Fruit fly (Drosophila melanogaster) whole organism, embryonic: ENCODE measurements around the gene ArgRS-m.

Experiments used
- Asciz ChIP-seq: fragments of 200-800 bp; sonication (Bioruptor generic); optimal IDR thresholded peaks from 2 replicates; lab custom pipeline; 2017; ENCODE audit warnings: missing biosample characterization, mild to moderate bottlenecking, missing genetic modification characterization, missing genetic modification reagents
- B-H2 ChIP-seq: fragments of 200-800 bp; sonication (Bioruptor generic); optimal IDR thresholded peaks from 2 replicates; lab custom pipeline; 2018; ENCODE audit warnings: missing biosample characterization, mild to moderate bottlenecking, missing genetic modification characterization
- Bdp1 ChIP-seq: fragments of 200-800 bp; sonication (Bioruptor generic); optimal IDR thresholded peaks from 3 replicates; lab custom pipeline; 2016; ENCODE audit warnings: missing biosample characterization, missing genetic modification characterization
- CG10274 ChIP-seq: fragments of 200-800 bp; sonication (Bioruptor generic); optimal IDR thresholded peaks from 3 replicates; lab custom pipeline; 2017; ENCODE audit warnings: missing biosample characterization, mild to moderate bottlenecking, missing genetic modification characterization
- CG11093 ChIP-seq: fragments of 200-800 bp; sonication (Bioruptor generic); IDR thresholded peaks from 3 replicates; pipeline ENCODE4 v1.3.6; 2022; ENCODE audit warnings: missing biosample characterization, missing genetic modification characterization
- CG11398 ChIP-seq: fragments of 200-800 bp; sonication (Bioruptor generic); optimal IDR thresholded peaks from 2 replicates; lab custom pipeline; 2016; ENCODE audit warnings: missing biosample characterization, missing genetic modification characterization
- CG11456 ChIP-seq: fragments of 200-800 bp; sonication (Bioruptor generic); IDR thresholded peaks from 3 replicates; pipeline ENCODE4 v1.3.6; 2022; ENCODE audit warnings: missing biosample characterization, missing genetic modification characterization
- CG12744 ChIP-seq: fragments of 200-800 bp; sonication (Bioruptor generic); optimal IDR thresholded peaks from 2 replicates; lab custom pipeline; 2016; ENCODE audit warnings: missing biosample characterization, missing genetic modification characterization
- CG14014 ChIP-seq: fragments of 200-800 bp; sonication (Bioruptor generic); IDR thresholded peaks from 2 replicates; pipeline ENCODE4 v1.3.6; 2022; ENCODE audit warnings: missing biosample characterization, missing genetic modification characterization
- CG17802 ChIP-seq: fragments of 200-800 bp; sonication (Bioruptor generic); optimal IDR thresholded peaks from 2 replicates; lab custom pipeline; 2018; ENCODE audit warnings: missing biosample characterization, mild to moderate bottlenecking, missing genetic modification characterization, moderate library complexity
- CG1792 ChIP-seq: fragments of 200-800 bp; sonication (Bioruptor generic); optimal IDR thresholded peaks from 2 replicates; lab custom pipeline; 2016; ENCODE audit warnings: missing biosample characterization, missing genetic modification characterization
- CG30020 ChIP-seq: fragments of 200-800 bp; optimal IDR thresholded peaks from 2 replicates; lab custom pipeline; 2019; ENCODE audit warnings: missing biosample characterization, mild to moderate bottlenecking, missing genetic modification characterization, moderate library complexity
- CG4404 ChIP-seq: fragments of 200-800 bp; sonication (Bioruptor generic); IDR thresholded peaks from 2 replicates; pipeline ENCODE4 v1.3.6; 2022; ENCODE audit warnings: missing biosample characterization, missing genetic modification characterization
- CG4820 ChIP-seq: fragments of 200-800 bp; sonication (Bioruptor generic); optimal IDR thresholded peaks from 3 replicates; lab custom pipeline; 2016; ENCODE audit warnings: missing biosample characterization, missing genetic modification characterization
- CG6683 ChIP-seq: fragments of 200-800 bp; sonication (Bioruptor generic); optimal IDR thresholded peaks from 2 replicates; lab custom pipeline; 2017; ENCODE audit warnings: missing biosample characterization, mild to moderate bottlenecking, missing genetic modification characterization, missing genetic modification reagents
- CG7963 ChIP-seq: fragments of 200-800 bp; sonication (Bioruptor generic); IDR thresholded peaks from 3 replicates; pipeline ENCODE4 v1.3.6; 2022; ENCODE audit warnings: missing biosample characterization, missing genetic modification characterization; ENCODE audit not compliant: partially characterized antibody
- CG8765 ChIP-seq: fragments of 200-800 bp; sonication (Bioruptor generic); IDR thresholded peaks from 2 replicates; pipeline ENCODE4 v1.3.6; 2022; ENCODE audit warnings: missing biosample characterization, missing genetic modification characterization
- CG9215 ChIP-seq: fragments of 200-800 bp; sonication (Bioruptor generic); IDR thresholded peaks from 2 replicates; pipeline ENCODE4 v1.3.6; 2022; ENCODE audit warnings: missing biosample characterization, missing genetic modification characterization
- CG9609 ChIP-seq: fragments of 200-800 bp; sonication (Bioruptor generic); optimal IDR thresholded peaks from 3 replicates; lab custom pipeline; 2016; ENCODE audit warnings: missing biosample characterization, missing genetic modification characterization
- CG9932 ChIP-seq: fragments of 200-800 bp; sonication (Bioruptor generic); IDR thresholded peaks from 2 replicates; pipeline ENCODE4 v1.3.6; 2022; ENCODE audit warnings: missing biosample characterization, missing genetic modification characterization
- CTCF ChIP-seq: fragments of 200-800 bp; sonication (Bioruptor generic); optimal IDR thresholded peaks from 2 replicates; lab custom pipeline; 2017; ENCODE audit warnings: missing biosample characterization, mild to moderate bottlenecking, missing genetic modification characterization, moderate library complexity
- CkIIα-i1 ChIP-seq: fragments of 200-800 bp; sonication (Bioruptor generic); IDR thresholded peaks from 2 replicates; pipeline ENCODE4 v1.3.6; 2022; ENCODE audit warnings: missing biosample characterization, missing genetic modification characterization
- D19A ChIP-seq: fragments of 200-800 bp; optimal IDR thresholded peaks from 3 replicates; lab custom pipeline; 2019; ENCODE audit warnings: missing biosample characterization, mild to moderate bottlenecking, missing genetic modification characterization, moderate library complexity
- Dad ChIP-seq: fragments of 200-800 bp; sonication (Bioruptor generic); optimal IDR thresholded peaks from 3 replicates; lab custom pipeline; 2016; ENCODE audit warnings: missing biosample characterization, missing genetic modification characterization
- Dip2 ChIP-seq: fragments of 200-800 bp; sonication (Bioruptor generic); IDR thresholded peaks from 2 replicates; pipeline ENCODE4 v1.3.6; 2022; ENCODE audit warnings: missing biosample characterization, missing genetic modification characterization
- Dip3 ChIP-seq: fragments of 200-800 bp; sonication (Bioruptor generic); optimal IDR thresholded peaks from 3 replicates; lab custom pipeline; 2016; ENCODE audit warnings: missing biosample characterization, missing genetic modification characterization
- Drgx ChIP-seq: fragments of 200-800 bp; sonication (Bioruptor generic); IDR thresholded peaks from 2 replicates; pipeline ENCODE4 v1.3.6; 2022; ENCODE audit warnings: missing biosample characterization, missing genetic modification characterization
- Ets65A ChIP-seq: fragments of 200-800 bp; sonication (Bioruptor generic); peaks from one replicate; lab custom pipeline; 2016; ENCODE audit warnings: missing biosample characterization, missing genetic modification characterization
- Fer1 ChIP-seq: fragments of 200-800 bp; sonication (Bioruptor generic); optimal IDR thresholded peaks from 2 replicates; lab custom pipeline; 2017; ENCODE audit warnings: missing biosample characterization, mild to moderate bottlenecking, missing genetic modification characterization
- HLH4C ChIP-seq: fragments of 200-800 bp; sonication (Bioruptor generic); IDR thresholded peaks from 3 replicates; pipeline ENCODE4 v1.3.6; 2022; ENCODE audit warnings: missing biosample characterization, missing genetic modification characterization; ENCODE audit not compliant: partially characterized antibody
- Meics ChIP-seq: fragments of 200-800 bp; sonication (Bioruptor generic); optimal IDR thresholded peaks from 2 replicates; lab custom pipeline; 2017; ENCODE audit warnings: missing biosample characterization, mild to moderate bottlenecking, missing genetic modification characterization
- NK7.1 ChIP-seq: fragments of 200-800 bp; sonication (Bioruptor generic); optimal IDR thresholded peaks from 3 replicates; lab custom pipeline; 2016; ENCODE audit warnings: missing biosample characterization, missing genetic modification characterization
- Pdp1 ChIP-seq, 2 experiments: fragments of 200-800 bp; sonication (Bioruptor generic); optimal IDR thresholded peaks; 3 replicates each; lab custom pipeline; 2016; ENCODE audit warnings: missing biosample characterization in 2 of 2, missing genetic modification characterization in 2 of 2, mild to moderate bottlenecking in 1 of 2, moderate library complexity in 1 of 2
- Ssrp ChIP-seq: fragments of 200-800 bp; sonication (Bioruptor generic); optimal IDR thresholded peaks from 2 replicates; lab custom pipeline; 2018; ENCODE audit warnings: missing biosample characterization, mild to moderate bottlenecking, missing genetic modification characterization, moderate library complexity
- Vsx1 ChIP-seq: fragments of 200-800 bp; sonication (Bioruptor generic); optimal IDR thresholded peaks from 2 replicates; lab custom pipeline; 2017; ENCODE audit warnings: missing biosample characterization, mild to moderate bottlenecking, missing genetic modification characterization, missing genetic modification reagents
- ac ChIP-seq: fragments of 200-800 bp; sonication (Bioruptor generic); optimal IDR thresholded peaks from 3 replicates; lab custom pipeline; 2017; ENCODE audit warnings: missing biosample characterization, mild to moderate bottlenecking, missing genetic modification characterization
- bsh ChIP-seq, 2 experiments: fragments of 200-800 bp; sonication (Bioruptor generic); optimal IDR thresholded peaks; 2 replicates each; lab custom pipeline; 2017 to 2018; ENCODE audit warnings: mild to moderate bottlenecking in 2 of 2, missing biosample characterization in 2 of 2, missing genetic modification characterization in 2 of 2, moderate library complexity in 1 of 2
- ci ChIP-seq: fragments of 200-800 bp; sonication (Bioruptor generic); IDR thresholded peaks from 3 replicates; pipeline ENCODE4 v1.3.6; 2022; ENCODE audit warnings: missing biosample characterization, missing genetic modification characterization
- dmrt99B ChIP-seq: fragments of 200-800 bp; sonication (Bioruptor generic); optimal IDR thresholded peaks from 2 replicates; lab custom pipeline; 2018; ENCODE audit warnings: missing biosample characterization, mild to moderate bottlenecking, missing genetic modification characterization, moderate library complexity
- esg ChIP-seq: fragments of 200-800 bp; sonication (Bioruptor generic); conservative IDR thresholded peaks from 2 replicates; pipeline ENCODE4 v1.3.6; 2022; ENCODE audit warnings: missing biosample characterization, missing genetic modification characterization
- fd64A ChIP-seq: fragments of 200-800 bp; sonication (Bioruptor generic); optimal IDR thresholded peaks from 3 replicates; lab custom pipeline; 2018; ENCODE audit warnings: missing biosample characterization, mild to moderate bottlenecking, missing genetic modification characterization
- gfzf ChIP-seq: fragments of 200-800 bp; sonication (Bioruptor generic); optimal IDR thresholded peaks from 2 replicates; lab custom pipeline; 2016; ENCODE audit warnings: missing biosample characterization, mild to moderate bottlenecking, missing genetic modification characterization, moderate library complexity
- gt ChIP-seq: fragments of 200-800 bp; sonication (Bioruptor generic); IDR thresholded peaks from 2 replicates; pipeline ENCODE4 v1.3.6; 2022; ENCODE audit warnings: missing biosample characterization, missing genetic modification characterization
- jigr1 ChIP-seq: fragments of 200-800 bp; sonication (Bioruptor generic); IDR thresholded peaks from 3 replicates; pipeline ENCODE4 v1.3.6; 2022; ENCODE audit warnings: missing biosample characterization, missing genetic modification characterization
- klu ChIP-seq: fragments of 200-800 bp; sonication (Bioruptor generic); IDR thresholded peaks from 2 replicates; pipeline ENCODE4 v1.3.6; 2022; ENCODE audit warnings: missing biosample characterization, missing genetic modification characterization
- lab ChIP-seq: fragments of 200-800 bp; sonication (Bioruptor generic); optimal IDR thresholded peaks from 3 replicates; lab custom pipeline; 2017; ENCODE audit warnings: missing biosample characterization, missing genetic modification characterization, mild to moderate bottlenecking, moderate library complexity, missing genetic modification reagents
- lola ChIP-seq, 3 experiments: fragments of >200 bp in 2 of 3; fragments of 200-800 bp in 1 of 3; sonication (Bioruptor generic) in 1 of 3; optimal IDR thresholded peaks; 2 replicates each; lab custom pipeline; 2017 to 2019; ENCODE audit warnings: missing biosample characterization in 3 of 3, missing genetic modification characterization in 3 of 3, mild to moderate bottlenecking in 1 of 3, moderate library complexity in 1 of 3
- nerfin-1 ChIP-seq: fragments of 200-800 bp; sonication (Bioruptor generic); optimal IDR thresholded peaks from 3 replicates; lab custom pipeline; 2019; ENCODE audit warnings: missing biosample characterization, mild to moderate bottlenecking, missing genetic modification characterization, moderate library complexity
- psq ChIP-seq: fragments of 200-800 bp; sonication (Bioruptor generic); optimal IDR thresholded peaks from 2 replicates; lab custom pipeline; 2017; ENCODE audit warnings: missing biosample characterization, missing genetic modification characterization
- repo ChIP-seq: fragments of 200-800 bp; sonication (Bioruptor generic); optimal IDR thresholded peaks from 2 replicates; lab custom pipeline; 2016; ENCODE audit warnings: missing biosample characterization, missing genetic modification characterization
- row ChIP-seq: fragments of 200-800 bp; sonication (Bioruptor generic); IDR thresholded peaks from 3 replicates; pipeline ENCODE4 v1.3.6; 2022; ENCODE audit warnings: missing biosample characterization, missing genetic modification characterization
- shn ChIP-seq: fragments of 200-800 bp; sonication (Bioruptor generic); optimal IDR thresholded peaks from 3 replicates; lab custom pipeline; 2016; ENCODE audit warnings: missing biosample characterization, missing genetic modification characterization
- sim ChIP-seq: fragments of 200-800 bp; sonication (Bioruptor generic); IDR thresholded peaks from 2 replicates; pipeline ENCODE4 v1.3.6; 2022; ENCODE audit warnings: missing biosample characterization, missing genetic modification characterization

ArgRS-m gene

DNA sequence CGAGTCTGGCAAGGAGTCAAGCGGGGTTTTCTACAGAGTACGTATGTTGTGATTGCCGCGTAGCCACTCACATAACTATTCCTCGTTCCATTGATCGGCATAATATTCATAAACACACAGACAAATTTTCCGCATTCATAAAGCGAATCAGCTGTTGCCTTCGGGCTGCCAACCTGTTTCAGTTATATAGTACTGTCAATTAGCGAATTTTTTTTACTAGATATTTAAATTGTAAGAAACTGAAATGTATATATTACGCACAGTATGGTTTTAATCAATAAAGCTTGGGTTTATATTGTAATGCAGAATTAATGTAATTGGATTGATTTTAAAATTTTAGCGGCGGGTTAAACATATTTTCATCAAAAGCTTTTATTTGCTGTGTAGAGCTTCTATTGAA, 26.3 kb downstream of the ArgRS-m start, which contains the start of gene Rfk (continued):
- no peak for TF ChIP-seq CG14014
- TF ChIP-seq Dip3 (GFP tag; lab: Kevin White, UChicago), result no peak
- no peak for TF ChIP-seq Meics (GFP tag; lab: Kevin White, UChicago)
- TF ChIP-seq NK7.1, result no peak
- no peak for TF ChIP-seq CG4404 (GFP tag; lab: Robert Waterston, UW)
- TF ChIP-seq klu (GFP tag; lab: Robert Waterston, UW), result no peak
- no peak for TF ChIP-seq CG9609
- no peak for TF ChIP-seq Drgx (GFP tag; lab: Robert Waterston, UW)
- no peak for TF ChIP-seq D19A (tag; lab: Kevin White, UChicago)
- no peak for TF ChIP-seq fd64A (GFP tag; lab: Kevin White, UChicago)
- TF ChIP-seq CG17802 (tag; lab: Kevin White, UChicago), result no peak
- TF ChIP-seq ci (GFP tag; lab: Robert Waterston, UW), result no peak
- TF ChIP-seq shn, result no peak
- TF ChIP-seq CkIIα-i1 (GFP tag; lab: Robert Waterston, UW), result no peak
- TF ChIP-seq CG10274 (GFP tag; lab: Kevin White, UChicago), result no peak
- TF ChIP-seq ac (GFP tag; lab: Kevin White, UChicago), result no peak
- TF ChIP-seq Ssrp, result no peak
- TF ChIP-seq esg (GFP tag; lab: Robert Waterston, UW), result no peak
- no peak for TF ChIP-seq Bdp1 (GFP tag; lab: Kevin White, UChicago)
- TF ChIP-seq B-H2, result no peak
- TF ChIP-seq CG30020 (tag; lab: Kevin White, UChicago), result peak; percentile 52
- TF ChIP-seq Vsx1 (GFP tag; lab: Kevin White, UChicago), result no peak
- TF ChIP-seq psq (GFP tag; lab: Kevin White, UChicago), result no peak
- no peak for TF ChIP-seq nerfin-1 (tag; lab: Kevin White, UChicago)
- no peak for TF ChIP-seq Dad (GFP tag; lab: Kevin White, UChicago)
- TF ChIP-seq gfzf (GFP tag; lab: Kevin White, UChicago), result peak; percentile 2
- TF ChIP-seq Asciz (GFP tag; lab: Kevin White, UChicago), result no peak
- TF ChIP-seq Fer1 (GFP tag; lab: Kevin White, UChicago), result no peak
- no peak for TF ChIP-seq dmrt99B (tag; lab: Kevin White, UChicago)
- TF ChIP-seq HLH4C (GFP tag; lab: Robert Waterston, UW), result no peak
- no peak for TF ChIP-seq Ets65A (GFP tag; lab: Kevin White, UChicago)
- TF ChIP-seq CTCF (GFP tag; lab: Kevin White, UChicago), result no peak
- peak in 1 of 2 experiments; percentile 28 for TF ChIP-seq bsh (GFP tag; optimal IDR thresholded peaks at IDR 0.05; lab: Kevin White, UChicago)
- no peak for TF ChIP-seq CG11093 (GFP tag; lab: Robert Waterston, UW)
- no peak for TF ChIP-seq CG1792 (GFP tag; lab: Kevin White, UChicago)
- no peak for TF ChIP-seq CG8765 (GFP tag; lab: Robert Waterston, UW)
- TF ChIP-seq CG11456 (GFP tag; lab: Robert Waterston, UW), result no peak
- no peak for TF ChIP-seq CG12744 (GFP tag; lab: Kevin White, UChicago)
- no peak for TF ChIP-seq sim (GFP tag; lab: Robert Waterston, UW)
- no peak for TF ChIP-seq CG9215
- 0 out of 2 replicates have a peak, but pooled peaks have one; percentile 14 for TF ChIP-seq CG9932 (GFP tag; lab: Robert Waterston, UW)
- no peak for TF ChIP-seq CG4820 (GFP tag; lab: Kevin White, UChicago)
- no peak for TF ChIP-seq gt (GFP tag; lab: Robert Waterston, UW)
- no peak for TF ChIP-seq CG11398
- TF ChIP-seq repo (GFP tag; lab: Kevin White, UChicago), result no peak
- TF ChIP-seq lola (GFP tag; optimal IDR thresholded peaks at IDR 0.05; lab: Kevin White, UChicago), result no peak
- TF ChIP-seq jigr1 (GFP tag; lab: Robert Waterston, UW), result no peak
- TF ChIP-seq Pdp1 (GFP tag; optimal IDR thresholded peaks at IDR 0.05; lab: Kevin White, UChicago), result peak in 1 of 2 experiments; percentile 71
- TF ChIP-seq lab (GFP tag; lab: Kevin White, UChicago), result no peak
- TF ChIP-seq row (GFP tag; lab: Robert Waterston, UW), result peak; percentile 68
- no peak for TF ChIP-seq Dip2 (GFP tag; lab: Robert Waterston, UW)
- TF ChIP-seq CG6683, result no peak
- no peak for TF ChIP-seq CG7963 (GFP tag; lab: Robert Waterston, UW)
